Fruit fly (Drosophila melanogaster) whole organism, embryonic: Measurements from ENCODE around the gene CAH6.

Experiments
- Adf1 ChIP-seq: fragments of 200-800 bp; sonication (Bioruptor generic); IDR thresholded peaks from 2 replicates; pipeline ENCODE4 v1.3.6; 2022; ENCODE audit warnings: missing biosample characterization, missing genetic modification characterization
- Blimp-1 ChIP-seq: fragments of 200-800 bp; sonication (Bioruptor generic); optimal IDR thresholded peaks from 3 replicates; lab custom pipeline; 2018; ENCODE audit warnings: missing biosample characterization, missing genetic modification characterization, mild to moderate bottlenecking, moderate library complexity, missing genetic modification reagents
- CG1024 ChIP-seq: fragments of 200-800 bp; sonication (Bioruptor generic); IDR thresholded peaks from 2 replicates; pipeline ENCODE4 v1.3.6; 2022; ENCODE audit warnings: missing biosample characterization, missing genetic modification characterization
- CG10366 ChIP-seq: fragments of 200-800 bp; sonication (Bioruptor generic); IDR thresholded peaks from 2 replicates; pipeline ENCODE4 v1.3.6; 2022; ENCODE audit warnings: missing biosample characterization, missing genetic modification characterization
- CG11560 ChIP-seq: fragments of 200-800 bp; sonication (Bioruptor generic); IDR thresholded peaks from 3 replicates; pipeline ENCODE4 v1.3.6; 2022; ENCODE audit warnings: missing biosample characterization, missing genetic modification characterization
- CG13424 ChIP-seq: fragments of 200-800 bp; sonication (Bioruptor generic); optimal IDR thresholded peaks from 2 replicates; lab custom pipeline; 2019; ENCODE audit warnings: missing biosample characterization, mild to moderate bottlenecking, missing genetic modification characterization, moderate library complexity
- CG14667 ChIP-seq: fragments of 200-800 bp; sonication (Bioruptor generic); IDR thresholded peaks from 2 replicates; pipeline ENCODE4 v1.3.6; 2022; ENCODE audit warnings: missing biosample characterization, missing genetic modification characterization
- CG15696 ChIP-seq: fragments of 200-800 bp; sonication (Bioruptor generic); optimal IDR thresholded peaks from 2 replicates; lab custom pipeline; 2019; ENCODE audit warnings: missing biosample characterization, mild to moderate bottlenecking, missing genetic modification characterization, moderate library complexity
- CG17385 ChIP-seq: fragments of 200-800 bp; sonication (Bioruptor generic); optimal IDR thresholded peaks from 3 replicates; lab custom pipeline; 2018; ENCODE audit warnings: missing biosample characterization, mild to moderate bottlenecking, missing genetic modification characterization
- CG18619 ChIP-seq: fragments of 200-800 bp; sonication (Bioruptor generic); optimal IDR thresholded peaks from 3 replicates; lab custom pipeline; 2017; ENCODE audit warnings: missing biosample characterization, mild to moderate bottlenecking, missing genetic modification characterization
- CG2875 ChIP-seq: fragments of 200-800 bp; sonication (Bioruptor generic); optimal IDR thresholded peaks from 2 replicates; lab custom pipeline; 2017; ENCODE audit warnings: missing biosample characterization, mild to moderate bottlenecking, missing genetic modification characterization, missing genetic modification reagents
- CG30431 ChIP-seq: fragments of 200-800 bp; sonication (Bioruptor generic); optimal IDR thresholded peaks from 2 replicates; lab custom pipeline; 2017; ENCODE audit warnings: missing biosample characterization, missing genetic modification characterization
- CG3407 ChIP-seq: fragments of 200-800 bp; sonication (Bioruptor generic); optimal IDR thresholded peaks from 2 replicates; lab custom pipeline; 2018; ENCODE audit warnings: missing biosample characterization, mild to moderate bottlenecking, missing genetic modification characterization
- CG3726 ChIP-seq: fragments of 200-800 bp; sonication (Bioruptor generic); IDR thresholded peaks from 3 replicates; pipeline ENCODE4, ENCODE4 v1.3.6; 2022; ENCODE audit warnings: missing biosample characterization, missing genetic modification characterization
- CG6791 ChIP-seq: fragments of 200-800 bp; sonication (Bioruptor generic); IDR thresholded peaks from 3 replicates; pipeline ENCODE4 v1.3.6; 2022; ENCODE audit warnings: missing biosample characterization, missing genetic modification characterization; ENCODE audit not compliant: partially characterized antibody
- CG7556 ChIP-seq: fragments of 200-800 bp; sonication (Bioruptor generic); optimal IDR thresholded peaks from 2 replicates; lab custom pipeline; 2017; ENCODE audit warnings: missing biosample characterization, mild to moderate bottlenecking, missing genetic modification characterization
- CG8281 ChIP-seq: fragments of 200-800 bp; sonication (Bioruptor generic); optimal IDR thresholded peaks from 2 replicates; lab custom pipeline; 2018; ENCODE audit warnings: missing biosample characterization, mild to moderate bottlenecking, missing genetic modification characterization, moderate library complexity
- CG8290 ChIP-seq, 3 experiments: fragments of 200-800 bp; sonication (Bioruptor generic); optimal IDR thresholded peaks; 2 replicates each; lab custom pipeline; 2016 to 2019; ENCODE audit warnings: missing biosample characterization in 3 of 3, missing genetic modification characterization in 3 of 3, mild to moderate bottlenecking in 2 of 3, moderate library complexity in 1 of 3
- CoRest ChIP-seq: fragments of 200-800 bp; sonication (Bioruptor generic); optimal IDR thresholded peaks from 3 replicates; lab custom pipeline; 2018; ENCODE audit warnings: missing biosample characterization, mild to moderate bottlenecking, missing genetic modification characterization, moderate library complexity
- HmgZ ChIP-seq: fragments of 200-800 bp; sonication (Bioruptor generic); optimal IDR thresholded peaks from 2 replicates; lab custom pipeline; 2018; ENCODE audit warnings: missing biosample characterization, mild to moderate bottlenecking, missing genetic modification characterization
- Hr39 ChIP-seq: fragments of >200 bp; optimal IDR thresholded peaks from 2 replicates; lab custom pipeline; 2017
- Mes4 ChIP-seq: fragments of 200-800 bp; sonication (Bioruptor generic); optimal IDR thresholded peaks from 2 replicates; lab custom pipeline; 2016; ENCODE audit warnings: missing biosample characterization, missing genetic modification characterization
- Pdp1 ChIP-seq, 2 experiments: fragments of 200-800 bp; sonication (Bioruptor generic); optimal IDR thresholded peaks; 3 replicates each; lab custom pipeline; 2016; ENCODE audit warnings: missing biosample characterization in 2 of 2, missing genetic modification characterization in 2 of 2, mild to moderate bottlenecking in 1 of 2, moderate library complexity in 1 of 2
- Sox100B ChIP-seq: fragments of 200-800 bp; sonication (Bioruptor generic); optimal IDR thresholded peaks from 3 replicates; lab custom pipeline; 2018; ENCODE audit warnings: missing biosample characterization, mild to moderate bottlenecking, missing genetic modification characterization
- Tbp ChIP-seq: fragments of >200 bp; optimal IDR thresholded peaks from 2 replicates; lab custom pipeline; 2018; ENCODE audit warnings: missing biosample characterization, missing genetic modification characterization
- caup ChIP-seq: fragments of 200-800 bp; sonication (Bioruptor generic); optimal IDR thresholded peaks from 3 replicates; lab custom pipeline; 2017; ENCODE audit warnings: missing biosample characterization, mild to moderate bottlenecking, missing genetic modification characterization, moderate library complexity; ENCODE audit not compliant: severe bottlenecking
- corto ChIP-seq: fragments of 200-800 bp; sonication (Bioruptor generic); optimal IDR thresholded peaks from 2 replicates; lab custom pipeline; 2016; ENCODE audit warnings: missing biosample characterization, mild to moderate bottlenecking, missing genetic modification characterization, moderate library complexity
- dati ChIP-seq: fragments of 200-800 bp; sonication (Bioruptor generic); IDR thresholded peaks from 2 replicates; pipeline ENCODE4 v1.3.6; 2022; ENCODE audit warnings: missing biosample characterization, missing genetic modification characterization
- disco-r ChIP-seq: fragments of 200-800 bp; sonication (Bioruptor generic); optimal IDR thresholded peaks from 2 replicates; lab custom pipeline; 2016; ENCODE audit warnings: missing biosample characterization, missing genetic modification characterization
- fd96Cb ChIP-seq: fragments of 200-800 bp; sonication (Bioruptor generic); optimal IDR thresholded peaks from 2 replicates; lab custom pipeline; 2018; ENCODE audit warnings: missing biosample characterization, mild to moderate bottlenecking, missing genetic modification characterization, moderate library complexity
- gsb-n ChIP-seq: fragments of 200-800 bp; sonication (Bioruptor generic); optimal IDR thresholded peaks from 3 replicates; lab custom pipeline; 2018; ENCODE audit warnings: missing biosample characterization, mild to moderate bottlenecking, missing genetic modification characterization
- kni ChIP-seq: fragments of 200-800 bp; sonication (Bioruptor generic); optimal IDR thresholded peaks from 3 replicates; lab custom pipeline; 2017; ENCODE audit warnings: mild to moderate bottlenecking, missing biosample characterization, missing genetic modification reagents, missing genetic modification characterization
- lab ChIP-seq: fragments of 200-800 bp; sonication (Bioruptor generic); optimal IDR thresholded peaks from 3 replicates; lab custom pipeline; 2017; ENCODE audit warnings: missing biosample characterization, missing genetic modification characterization, mild to moderate bottlenecking, moderate library complexity, missing genetic modification reagents
- lmd ChIP-seq: fragments of 200-800 bp; sonication (Bioruptor generic); IDR thresholded peaks from 2 replicates; pipeline ENCODE4 v1.3.6; 2022; ENCODE audit warnings: missing biosample characterization, missing genetic modification characterization
- org-1 ChIP-seq: fragments of 200-800 bp; sonication (Bioruptor generic); optimal IDR thresholded peaks from 2 replicates; lab custom pipeline; 2017; ENCODE audit warnings: missing biosample characterization, missing genetic modification characterization
- pita ChIP-seq: fragments of 200-800 bp; sonication (Bioruptor generic); optimal IDR thresholded peaks from 2 replicates; lab custom pipeline; 2017; ENCODE audit warnings: missing biosample characterization, mild to moderate bottlenecking, missing genetic modification characterization
- pros ChIP-seq: fragments of 200-800 bp; sonication (Bioruptor generic); optimal IDR thresholded peaks from 3 replicates; lab custom pipeline; 2019; ENCODE audit warnings: missing biosample characterization, mild to moderate bottlenecking, missing genetic modification characterization, moderate library complexity
- pum ChIP-seq: fragments of 200-800 bp; sonication (Bioruptor generic); optimal IDR thresholded peaks from 2 replicates; lab custom pipeline; 2016; ENCODE audit warnings: missing biosample characterization, missing genetic modification characterization
- pzg ChIP-seq: fragments of 200-800 bp; sonication (Bioruptor generic); optimal IDR thresholded peaks from 3 replicates; lab custom pipeline; 2018; ENCODE audit warnings: missing biosample characterization, mild to moderate bottlenecking, missing genetic modification characterization, moderate library complexity
- rib ChIP-seq: fragments of 200-800 bp; sonication (Bioruptor generic); IDR thresholded peaks from 2 replicates; pipeline ENCODE4 v1.3.6; 2022; ENCODE audit warnings: missing biosample characterization, missing genetic modification characterization
- salm ChIP-seq: fragments of 200-800 bp; sonication (Bioruptor generic); optimal IDR thresholded peaks from 2 replicates; lab custom pipeline; 2018; ENCODE audit warnings: missing biosample characterization, mild to moderate bottlenecking, missing genetic modification characterization
- seq ChIP-seq: fragments of 200-800 bp; sonication (Bioruptor generic); IDR thresholded peaks from 2 replicates; pipeline ENCODE4 v1.3.6; 2022; ENCODE audit warnings: missing biosample characterization, missing genetic modification characterization
- sim ChIP-seq: fragments of 200-800 bp; sonication (Bioruptor generic); IDR thresholded peaks from 2 replicates; pipeline ENCODE4 v1.3.6; 2022; ENCODE audit warnings: missing biosample characterization, missing genetic modification characterization
- sob ChIP-seq: fragments of 200-800 bp; sonication (Bioruptor generic); IDR thresholded peaks from 2 replicates; pipeline ENCODE4 v1.3.6; 2022; ENCODE audit warnings: missing biosample characterization, missing genetic modification characterization
- zen ChIP-seq: fragments of 200-800 bp; sonication (Bioruptor generic); optimal IDR thresholded peaks from 3 replicates; lab custom pipeline; 2018; ENCODE audit warnings: missing biosample characterization, mild to moderate bottlenecking, missing genetic modification characterization, moderate library complexity
- zf30C ChIP-seq: fragments of 200-800 bp; sonication (Bioruptor generic); optimal IDR thresholded peaks from 3 replicates; lab custom pipeline; 2018; ENCODE audit warnings: missing biosample characterization, mild to moderate bottlenecking, missing genetic modification characterization

The CAH6 gene

DNA sequence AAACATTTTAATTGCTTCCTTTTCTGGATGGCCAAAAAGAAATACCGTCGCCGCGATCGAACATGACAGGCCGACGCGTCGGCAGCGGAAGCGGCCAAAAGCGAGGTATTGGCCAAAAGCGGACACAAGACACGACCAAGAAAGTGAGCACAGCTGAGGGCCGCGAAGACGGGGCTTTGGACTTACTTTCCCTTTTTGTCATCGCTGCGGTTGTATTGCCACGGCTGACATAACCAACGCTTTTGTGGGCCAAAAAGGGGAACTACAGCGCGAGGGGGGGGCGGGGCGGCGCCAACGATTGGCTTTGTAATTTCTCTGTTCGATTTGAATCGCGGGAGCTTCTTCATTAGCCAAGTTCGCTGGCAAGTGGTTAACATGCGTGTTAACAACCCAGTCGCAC lies 11.6 kb upstream of the CAH6 start:
- TF ChIP-seq CG11560 (tag; lab: Robert Waterston, UW) (0 out of 3 replicates have a peak, but pooled peaks have one; percentile 8), dati (GFP tag; lab: Robert Waterston, UW) (no peak), pros (peak; percentile 26), Pdp1 (GFP tag; optimal IDR thresholded peaks at IDR 0.05; lab: Kevin White, UChicago) (peak in 1 of 2 experiments; percentile 41), Blimp-1 (GFP tag; lab: Kevin White, UChicago) (peak; percentile 92), sim (GFP tag; lab: Robert Waterston, UW) (no peak), CG6791 (GFP tag; lab: Robert Waterston, UW) (no peak), kni (peak; percentile 46)

DNA sequence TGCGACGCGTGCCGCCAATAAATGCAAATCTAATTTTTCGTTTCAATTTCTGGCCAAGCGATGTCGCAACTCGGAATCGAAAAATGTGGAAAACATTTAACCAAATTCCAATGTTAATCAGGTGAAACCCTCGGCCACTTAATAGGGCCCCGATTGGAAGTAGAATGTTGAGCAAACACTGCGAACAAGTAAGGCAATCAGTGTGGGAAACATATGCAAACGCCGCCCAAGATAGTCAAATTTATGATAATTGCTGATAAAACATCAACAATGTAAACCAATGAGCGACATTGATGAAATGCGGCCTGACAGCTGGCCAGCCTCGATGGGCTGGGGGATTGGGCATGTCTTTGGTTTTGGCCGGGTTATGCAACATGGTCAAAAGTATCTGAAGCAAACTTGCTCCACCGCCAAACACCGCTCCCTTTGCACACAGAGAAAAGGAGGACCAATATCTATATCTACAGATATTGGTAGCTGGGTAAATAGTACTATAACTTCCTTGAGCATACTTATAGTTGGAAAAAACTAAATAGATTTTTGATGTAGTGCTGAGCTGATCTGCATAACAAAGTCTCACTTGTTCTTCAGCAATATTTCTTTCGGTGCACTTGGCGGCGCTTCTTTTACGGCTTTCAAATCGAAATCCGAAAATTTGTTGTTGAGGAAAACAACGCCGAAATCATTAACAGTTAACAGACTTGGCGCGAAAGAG lies 10.0 kb upstream of the CAH6 start:
- TF ChIP-seq Hr39, result no peak
- no peak for TF ChIP-seq zen (tag; lab: Kevin White, UChicago)
- no peak for TF ChIP-seq Tbp (GFP tag; lab: Kevin White, UChicago)
- peak; percentile 73 for TF ChIP-seq Sox100B (GFP tag; lab: Kevin White, UChicago)
- peak; percentile 65 for TF ChIP-seq CG7556 (GFP tag; lab: Kevin White, UChicago)
- TF ChIP-seq CG11560 (tag; lab: Robert Waterston, UW), result 0 out of 3 replicates have a peak, but pooled peaks have one; percentile 22
- no peak for TF ChIP-seq corto (GFP tag; lab: Kevin White, UChicago)
- TF ChIP-seq seq (GFP tag; lab: Robert Waterston, UW), result peak; percentile 69
- peak; percentile 69 for TF ChIP-seq CG17385 (GFP tag; lab: Kevin White, UChicago)
- peak; percentile 85 for TF ChIP-seq fd96Cb (tag; lab: Kevin White, UChicago)
- TF ChIP-seq CG3726 (GFP tag; lab: Robert Waterston, UW), result peak; percentile 54; the same call in 1 of the 3 replicates
- TF ChIP-seq CG15696, result no peak
- peak; percentile 84 for TF ChIP-seq CoRest
- TF ChIP-seq CG6791 (GFP tag; lab: Robert Waterston, UW), result no peak
- 0 out of 2 replicates have a peak, but pooled peaks have one; percentile 22 for TF ChIP-seq rib
- no peak for TF ChIP-seq pzg (GFP tag; lab: Kevin White, UChicago)
- peak; percentile 85 for TF ChIP-seq CG13424
- peak; percentile 46 for TF ChIP-seq caup (GFP tag; lab: Kevin White, UChicago)
- TF ChIP-seq salm, result peak; percentile 61
- TF ChIP-seq gsb-n (tag; lab: Kevin White, UChicago), result peak; percentile 49
- TF ChIP-seq CG3407, result peak; percentile 65
- peak; percentile 44 for TF ChIP-seq CG1024 (GFP tag; lab: Robert Waterston, UW)
- no peak for TF ChIP-seq HmgZ (tag; lab: Kevin White, UChicago)
- TF ChIP-seq zf30C (GFP tag; lab: Kevin White, UChicago), result peak; percentile 11
- TF ChIP-seq CG14667 (GFP tag; lab: Robert Waterston, UW), result peak; percentile 70
- TF ChIP-seq pita (GFP tag; lab: Kevin White, UChicago), result no peak
- TF ChIP-seq CG2875 (GFP tag; lab: Kevin White, UChicago), result peak; percentile 55
- TF ChIP-seq lab, result peak; percentile 62
- peak; percentile 5 for TF ChIP-seq disco-r (GFP tag; lab: Kevin White, UChicago)
- TF ChIP-seq Mes4 (GFP tag; lab: Kevin White, UChicago), result peak; percentile 45
- TF ChIP-seq CG18619 (GFP tag; lab: Kevin White, UChicago), result peak; percentile 2
- peak; percentile 77 for TF ChIP-seq sob
- no peak for TF ChIP-seq Adf1 (GFP tag; lab: Robert Waterston, UW)
- peak; percentile 8 for TF ChIP-seq CG30431 (GFP tag; lab: Kevin White, UChicago)
- peak; percentile 73 for TF ChIP-seq CG10366 (GFP tag; lab: Robert Waterston, UW)
- peak; percentile 70 for TF ChIP-seq org-1 (GFP tag; lab: Kevin White, UChicago)
- no peak for TF ChIP-seq CG8290 (GFP tag; optimal IDR thresholded peaks at IDR 0.05; lab: Kevin White, UChicago)
- peak in 1 of 2 experiments; percentile 63 for TF ChIP-seq CG8290 (tag; optimal IDR thresholded peaks at IDR 0.05; lab: Kevin White, UChicago)
- TF ChIP-seq CG8281 (tag; lab: Kevin White, UChicago), result peak; percentile 61
- peak; percentile 59 for TF ChIP-seq lmd (GFP tag; lab: Robert Waterston, UW)
- peak; percentile 61 for TF ChIP-seq pum (GFP tag; lab: Kevin White, UChicago)
